Worm (Caenorhabditis elegans) whole organism, young adult: Measurements from ENCODE around the gene gtl-1.
A peak's percentile ranks its signal among the peaks of the same experiment; 100 is the strongest.

Source experiments
- B0019.2 ChIP-seq: fragments of 200-800 bp; sonication (Bioruptor generic); conservative IDR thresholded peaks from 2 replicates; pipeline ENCODE4 v1.3.6; 2022; ENCODE audit warnings: missing genetic modification reagents, missing genetic modification characterization, missing compliant biosample characterization
- B0261.1 ChIP-seq: sonication (generic microtip); optimal IDR thresholded peaks from 2 replicates; lab custom pipeline; 2016; ENCODE audit warnings: mild to moderate bottlenecking, missing genetic modification characterization, moderate library complexity, missing compliant biosample characterization
- B0336.3 ChIP-seq: fragments of 200-800 bp; sonication (Bioruptor generic); IDR thresholded peaks from 2 replicates; pipeline ENCODE4 v1.3.6; 2022; ENCODE audit warnings: missing genetic modification characterization, missing compliant biosample characterization
- D2030.7 ChIP-seq: fragments of 200-800 bp; sonication (Bioruptor generic); IDR thresholded peaks from 2 replicates; pipeline ENCODE4 v1.3.6; 2022; ENCODE audit warnings: missing genetic modification reagents, missing genetic modification characterization, missing compliant biosample characterization
- F33H1.4 ChIP-seq: fragments of 200-800 bp; sonication (Bioruptor generic); IDR thresholded peaks from 2 replicates; pipeline ENCODE4 v1.3.6; 2022; ENCODE audit warnings: missing genetic modification reagents, missing genetic modification characterization, missing compliant biosample characterization
- F39B2.1 ChIP-seq: fragments of 200-800 bp; sonication (Bioruptor generic); IDR thresholded peaks from 2 replicates; pipeline ENCODE4 v1.3.6; 2022; ENCODE audit warnings: missing genetic modification reagents, missing genetic modification characterization, missing compliant biosample characterization
- F57A8.1 ChIP-seq: fragments of 200-800 bp; sonication (Bioruptor generic); optimal IDR thresholded peaks from 2 replicates; lab custom pipeline; 2018; ENCODE audit warnings: mild to moderate bottlenecking, missing genetic modification characterization, moderate library complexity, missing compliant biosample characterization
- Y56A3A.18 ChIP-seq: fragments of 200-800 bp; sonication (Bioruptor generic); IDR thresholded peaks from 2 replicates; pipeline ENCODE4 v1.3.6; 2022; ENCODE audit warnings: missing genetic modification reagents, missing genetic modification characterization, missing compliant biosample characterization
- Y67H2A.10 ChIP-seq: fragments of 200-800 bp; sonication (Bioruptor generic); conservative IDR thresholded peaks from 2 replicates; pipeline ENCODE4 v1.3.6; 2022; ENCODE audit warnings: missing genetic modification reagents, missing genetic modification characterization, missing compliant biosample characterization
- Y95B8A.8 ChIP-seq: fragments of 200-800 bp; sonication (Bioruptor generic); IDR thresholded peaks from 2 replicates; pipeline ENCODE4 v1.3.6; 2022; ENCODE audit warnings: missing genetic modification reagents, missing genetic modification characterization, missing compliant biosample characterization
- akir-1 ChIP-seq: fragments of 200-800 bp; sonication (Bioruptor generic); optimal IDR thresholded peaks from 2 replicates; lab custom pipeline; 2018; ENCODE audit warnings: mild to moderate bottlenecking, missing genetic modification characterization, moderate library complexity, missing compliant biosample characterization
- ama-1 ChIP-seq, 3 experiments: fragments of 150-350 bp in 1 of 3; sonication (generic microtip) in 2 of 3; optimal IDR thresholded peaks; 2 replicates each; lab custom pipeline; 2014 to 2018; ENCODE audit warnings: missing biosample characterization in 2 of 3, missing genetic modification characterization in 2 of 3, missing genetic modification reagents in 2 of 3
- aptf-3 ChIP-seq: fragments of 200-800 bp; sonication (Bioruptor generic); IDR thresholded peaks from 2 replicates; pipeline ENCODE4 v1.3.6; 2022; ENCODE audit warnings: missing genetic modification characterization, missing compliant biosample characterization
- atf-7 ChIP-seq: sonication (generic microtip); optimal IDR thresholded peaks from 2 replicates; lab custom pipeline; 2017; ENCODE audit warnings: mild to moderate bottlenecking, missing genetic modification characterization, missing compliant biosample characterization
- bed-2 ChIP-seq: fragments of 200-800 bp; sonication (Bioruptor generic); IDR thresholded peaks from 2 replicates; pipeline ENCODE4 v1.3.6; 2022; ENCODE audit warnings: missing genetic modification reagents, missing genetic modification characterization, missing compliant biosample characterization
- cebp-1 ChIP-seq, 2 experiments: fragments of 200-800 bp in 1 of 2; sonication (Bioruptor generic) in 1 of 2; sonication (generic microtip) in 1 of 2; IDR thresholded peaks in 1 of 2; optimal IDR thresholded peaks in 1 of 2; 2 replicates each; pipeline versions ENCODE4 v1.3.6 to Lab custom; 2017 to 2022; ENCODE audit warnings: missing compliant biosample characterization in 2 of 2, missing genetic modification characterization in 2 of 2, mild to moderate bottlenecking in 1 of 2, missing genetic modification reagents in 1 of 2, moderate library complexity in 1 of 2
- ceh-100 ChIP-seq: fragments of 200-800 bp; sonication (Bioruptor generic); IDR thresholded peaks from 2 replicates; pipeline ENCODE4 v1.3.6; 2022; ENCODE audit warnings: missing genetic modification reagents, missing genetic modification characterization, missing compliant biosample characterization
- ceh-79 ChIP-seq: sonication (generic microtip); optimal IDR thresholded peaks from 2 replicates; lab custom pipeline; 2017; ENCODE audit warnings: mild to moderate bottlenecking, missing genetic modification characterization, missing compliant biosample characterization
- ceh-91 ChIP-seq: fragments of 200-800 bp; sonication (Bioruptor generic); IDR thresholded peaks from 2 replicates; pipeline ENCODE4 v1.3.6; 2022; ENCODE audit warnings: missing genetic modification reagents, missing genetic modification characterization, missing compliant biosample characterization
- chd-7 ChIP-seq: sonication (generic microtip); optimal IDR thresholded peaks from 2 replicates; lab custom pipeline; 2016; ENCODE audit warnings: mild to moderate bottlenecking, missing genetic modification characterization, moderate library complexity, missing compliant biosample characterization
- ekl-4 ChIP-seq: fragments of 200-800 bp; sonication (Bioruptor generic); IDR thresholded peaks from 2 replicates; pipeline ENCODE4 v1.3.6; 2022; ENCODE audit warnings: missing genetic modification reagents, missing genetic modification characterization, missing compliant biosample characterization
- fkh-3 ChIP-seq: sonication (generic microtip); optimal IDR thresholded peaks from 2 replicates; lab custom pipeline; 2016; ENCODE audit warnings: mild to moderate bottlenecking, missing genetic modification characterization, missing compliant biosample characterization
- gei-17 ChIP-seq: fragments of 200-800 bp; sonication (Bioruptor generic); optimal IDR thresholded peaks from 2 replicates; lab custom pipeline; 2018; ENCODE audit warnings: mild to moderate bottlenecking, missing genetic modification characterization, missing compliant biosample characterization
- hmg-20 ChIP-seq: fragments of 200-800 bp; sonication (Bioruptor generic); IDR thresholded peaks from 2 replicates; pipeline ENCODE4 v1.3.6; 2022; ENCODE audit warnings: missing genetic modification reagents, missing genetic modification characterization, missing compliant biosample characterization
- let-526 ChIP-seq: fragments of 200-800 bp; sonication (Bioruptor generic); IDR thresholded peaks from 2 replicates; pipeline ENCODE4 v1.3.6; 2022; ENCODE audit warnings: missing genetic modification reagents, missing genetic modification characterization, missing compliant biosample characterization
- let-607 ChIP-seq, 2 experiments: fragments of 200-800 bp in 1 of 2; sonication (Bioruptor generic) in 1 of 2; sonication (generic microtip) in 1 of 2; optimal IDR thresholded peaks; 2 replicates each; lab custom pipeline; 2016 to 2018; ENCODE audit warnings: mild to moderate bottlenecking in 2 of 2, missing compliant biosample characterization in 2 of 2, missing genetic modification characterization in 2 of 2, moderate library complexity in 2 of 2, missing genotype in 1 of 2
- lin-40 ChIP-seq: sonication (generic microtip); optimal IDR thresholded peaks from 2 replicates; lab custom pipeline; 2016; ENCODE audit warnings: missing genetic modification characterization, mild to moderate bottlenecking, missing compliant biosample characterization, missing genotype, missing genetic modification reagents
- lin-54 ChIP-seq: fragments of 200-800 bp; sonication (Bioruptor generic); optimal IDR thresholded peaks from 2 replicates; lab custom pipeline; 2018; ENCODE audit warnings: mild to moderate bottlenecking, missing genetic modification characterization, missing compliant biosample characterization
- lir-1 ChIP-seq: fragments of 200-800 bp; sonication (Bioruptor generic); conservative IDR thresholded peaks from 2 replicates; pipeline ENCODE4 v1.3.6; 2022; ENCODE audit warnings: missing genetic modification reagents, missing genetic modification characterization, missing compliant biosample characterization
- madf-10 ChIP-seq: sonication (generic microtip); optimal IDR thresholded peaks from 2 replicates; lab custom pipeline; 2016; ENCODE audit warnings: mild to moderate bottlenecking, missing genetic modification characterization, missing compliant biosample characterization
- madf-8 ChIP-seq: fragments of 200-800 bp; sonication (Bioruptor generic); conservative IDR thresholded peaks from 2 replicates; pipeline ENCODE4 v1.3.6; 2022; ENCODE audit warnings: missing genetic modification reagents, missing genetic modification characterization, missing compliant biosample characterization
- nfya-2 ChIP-seq: fragments of 200-800 bp; sonication (Bioruptor generic); IDR thresholded peaks from 2 replicates; pipeline ENCODE4 v1.3.6; 2022; ENCODE audit warnings: missing genetic modification reagents, missing genetic modification characterization, missing compliant biosample characterization
- nhr-120 ChIP-seq: fragments of 200-800 bp; sonication (Bioruptor generic); IDR thresholded peaks from 2 replicates; pipeline ENCODE4 v1.3.6; 2022; ENCODE audit warnings: missing genetic modification characterization, missing compliant biosample characterization
- nhr-179 ChIP-seq: sonication (generic microtip); optimal IDR thresholded peaks from 2 replicates; lab custom pipeline; 2016; ENCODE audit warnings: mild to moderate bottlenecking, missing genetic modification characterization, missing compliant biosample characterization
- nhr-80 ChIP-seq: sonication (generic microtip); optimal IDR thresholded peaks from 2 replicates; lab custom pipeline; 2016; ENCODE audit warnings: missing genetic modification characterization, missing compliant biosample characterization
- rcor-1 ChIP-seq: fragments of 200-800 bp; sonication (Bioruptor generic); IDR thresholded peaks from 2 replicates; pipeline ENCODE4 v1.3.6; 2022; ENCODE audit warnings: missing genetic modification reagents, missing genetic modification characterization, missing compliant biosample characterization
- rec-8 ChIP-seq, 2 experiments: sonication (generic microtip); optimal IDR thresholded peaks; 2 replicates each; lab custom pipeline; 2016; ENCODE audit warnings: mild to moderate bottlenecking in 2 of 2, missing genetic modification characterization in 2 of 2, missing genetic modification reagents in 2 of 2, missing genotype in 2 of 2, missing biosample characterization in 1 of 2, missing compliant biosample characterization in 1 of 2, moderate library complexity in 1 of 2
- rpc-1 ChIP-seq, 2 experiments: fragments of 150-350 bp in 1 of 2; sonication (generic microtip) in 1 of 2; optimal IDR thresholded peaks; 2 replicates each; lab custom pipeline; 2014 to 2018; ENCODE audit warnings: missing biosample characterization in 1 of 2, missing genetic modification characterization in 1 of 2, missing genetic modification reagents in 1 of 2, missing genotype in 1 of 2
- snpc-1.3 ChIP-seq: sonication (generic microtip); optimal IDR thresholded peaks from 2 replicates; lab custom pipeline; 2017; ENCODE audit warnings: missing genetic modification characterization, mild to moderate bottlenecking, missing compliant biosample characterization, antibody characterized with exemption, moderate library complexity, missing genotype, missing genetic modification reagents; ENCODE audit not compliant: insufficient read depth
- tlf-1 ChIP-seq: fragments of 200-800 bp; sonication (Bioruptor generic); optimal IDR thresholded peaks from 2 replicates; lab custom pipeline; 2018; ENCODE audit warnings: mild to moderate bottlenecking, missing genetic modification characterization, missing compliant biosample characterization
- xnd-1 ChIP-seq: sonication (generic microtip); optimal IDR thresholded peaks from 2 replicates; lab custom pipeline; 2016; ENCODE audit warnings: missing genotype, missing genetic modification reagents, missing genetic modification characterization, missing compliant biosample characterization
- ztf-18 ChIP-seq: sonication (generic microtip); optimal IDR thresholded peaks from 2 replicates; lab custom pipeline; 2016; ENCODE audit warnings: missing genotype, mild to moderate bottlenecking, missing genetic modification characterization, missing compliant biosample characterization

The gtl-1 gene

DNA sequence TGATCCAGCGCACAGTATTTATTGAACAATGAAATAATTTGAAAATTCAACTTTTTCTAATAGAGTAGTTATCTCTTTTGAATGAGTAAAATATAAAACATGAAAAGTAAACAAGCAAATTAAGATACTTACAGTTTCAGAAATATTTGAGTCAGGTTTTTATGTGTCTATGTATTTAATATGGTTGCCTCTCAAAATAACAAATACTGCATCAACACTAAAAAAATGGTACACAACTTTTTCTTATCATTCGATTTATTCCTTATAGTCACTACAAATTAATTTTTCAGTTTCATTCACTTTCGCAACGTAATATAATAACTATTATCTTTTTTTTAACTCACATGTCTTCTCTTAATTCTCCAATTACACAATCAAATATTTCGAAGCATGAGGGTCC is 11.9 kb downstream of the gtl-1 start:
- no peak for TF ChIP-seq Y67H2A.10 (GFP tag; lab: Robert Waterston, UW)
- no peak for TF ChIP-seq atf-7 (tag; lab: Kevin White, UChicago)
- TF ChIP-seq rec-8 (tag; optimal IDR thresholded peaks at IDR 0.05; lab: Kevin White, UChicago): no peak
- TF ChIP-seq D2030.7: no peak
- TF ChIP-seq aptf-3 (GFP tag; lab: Robert Waterston, UW): no peak
- TF ChIP-seq lin-40 (tag; lab: Kevin White, UChicago): no peak
- TF ChIP-seq ama-1 (optimal IDR thresholded peaks at IDR 0.05; lab: Kevin White, UChicago): no peak
- no peak for TF ChIP-seq ama-1 (GFP tag; optimal IDR thresholded peaks at IDR 0.05; lab: Kevin White, UChicago)

DNA sequence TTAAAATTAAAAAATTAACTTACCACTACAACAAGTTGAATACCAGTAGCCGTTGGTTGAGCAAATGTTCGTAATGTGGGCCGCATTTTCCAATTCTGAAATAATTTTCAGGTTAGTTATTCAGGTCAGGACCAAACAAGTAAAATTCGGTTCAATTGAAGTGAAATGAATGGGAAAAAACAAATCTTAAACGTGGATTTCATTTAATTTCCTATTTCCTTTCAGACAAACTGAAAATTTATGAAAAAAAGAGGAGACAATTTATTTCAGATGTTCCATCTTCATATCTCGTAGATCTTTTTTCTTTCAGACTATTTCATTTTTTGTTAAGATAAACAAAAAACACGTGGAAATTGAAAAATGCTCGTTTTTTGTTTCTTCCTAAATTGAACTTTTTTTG is 18.0 kb downstream of the gtl-1 start, which contains the start of gene C05C12.6:
C05C12.6 (minus strand) TSS at position 101 of the 400 bp plus-strand sequence.
- TF ChIP-seq akir-1 (GFP tag; lab: Kevin White, UChicago) (no peak), F39B2.1 (GFP tag; lab: Robert Waterston, UW) (no peak), nhr-120 (no peak)

- TF ChIP-seq madf-8 (GFP tag; lab: Robert Waterston, UW) (no peak), madf-10 (no peak), snpc-1.3 (tag; lab: Kevin White, UChicago) (no peak), rcor-1 (no peak), fkh-3 (tag; lab: Kevin White, UChicago) (no peak), F33H1.4 (GFP tag; lab: Robert Waterston, UW) (no peak), B0019.2 (GFP tag; lab: Robert Waterston, UW) (no peak), gei-17 (GFP tag; lab: Kevin White, UChicago) (no peak), lin-54 (GFP tag; lab: Kevin White, UChicago) (no peak), let-526 (GFP tag; lab: Robert Waterston, UW) (no peak)
Measured at ce11 chrIV:11235755-11236154, 23.6 kb downstream of the gtl-1 start.

ce11 chrIV:11231376-11231775 is 28.0 kb downstream of the gtl-1 start:
- no peak for TF ChIP-seq Y95B8A.8 (GFP tag; lab: Robert Waterston, UW)
- TF ChIP-seq lir-1: no peak
- peak; percentile 13 for TF ChIP-seq B0261.1 (tag; lab: Kevin White, UChicago)
- TF ChIP-seq let-607 (tag; optimal IDR thresholded peaks at IDR 0.05; lab: Kevin White, UChicago): no peak
- TF ChIP-seq nfya-2 (GFP tag; lab: Robert Waterston, UW): no peak
- TF ChIP-seq ztf-18: no peak
- no peak for TF ChIP-seq rec-8 (tag; optimal IDR thresholded peaks at IDR 0.05; lab: Kevin White, UChicago)
- TF ChIP-seq nhr-80: no peak
- no peak for TF ChIP-seq cebp-1 (GFP tag; IDR thresholded peaks at IDR 0.05; lab: Robert Waterston, UW)
- TF ChIP-seq cebp-1 (tag; optimal IDR thresholded peaks at IDR 0.05; lab: Kevin White, UChicago): no peak
- TF ChIP-seq ceh-100 (GFP tag; lab: Robert Waterston, UW): no peak
- TF ChIP-seq ekl-4 (GFP tag; lab: Robert Waterston, UW): no peak
- no peak for TF ChIP-seq hmg-20 (GFP tag; lab: Robert Waterston, UW)
- no peak for TF ChIP-seq tlf-1 (GFP tag; lab: Kevin White, UChicago)
- TF ChIP-seq F57A8.1 (GFP tag; lab: Kevin White, UChicago): no peak
- 0 out of 2 replicates have a peak, but pooled peaks have one; percentile 9 for TF ChIP-seq D2030.7
- TF ChIP-seq ceh-91 (GFP tag; lab: Robert Waterston, UW): no peak
- TF ChIP-seq nhr-179 (tag; lab: Kevin White, UChicago): no peak
- peak; percentile 11 for TF ChIP-seq rpc-1 (optimal IDR thresholded peaks at IDR 0.05; lab: Kevin White, UChicago)
- TF ChIP-seq rpc-1 (tag; optimal IDR thresholded peaks at IDR 0.05; lab: Kevin White, UChicago): peak; percentile 69
- no peak for TF ChIP-seq rcor-1
- no peak for TF ChIP-seq bed-2 (GFP tag; lab: Robert Waterston, UW)
- no peak for TF ChIP-seq xnd-1 (tag; lab: Kevin White, UChicago)
- TF ChIP-seq chd-7 (tag; lab: Kevin White, UChicago): no peak
- no peak for TF ChIP-seq ceh-79 (tag; lab: Kevin White, UChicago)
- no peak for TF ChIP-seq B0336.3 (GFP tag; lab: Robert Waterston, UW)
- no peak for TF ChIP-seq Y56A3A.18 (GFP tag; lab: Robert Waterston, UW)
